Worm (Caenorhabditis elegans): ENCODE measurements around the gene C18D11.1.
"Not testable (repeated sequence)": the region's sequence is repeated elsewhere in the genome, so short reads cannot be mapped to it uniquely, and the experiment has no call there.

The C18D11.1 gene

DNA sequence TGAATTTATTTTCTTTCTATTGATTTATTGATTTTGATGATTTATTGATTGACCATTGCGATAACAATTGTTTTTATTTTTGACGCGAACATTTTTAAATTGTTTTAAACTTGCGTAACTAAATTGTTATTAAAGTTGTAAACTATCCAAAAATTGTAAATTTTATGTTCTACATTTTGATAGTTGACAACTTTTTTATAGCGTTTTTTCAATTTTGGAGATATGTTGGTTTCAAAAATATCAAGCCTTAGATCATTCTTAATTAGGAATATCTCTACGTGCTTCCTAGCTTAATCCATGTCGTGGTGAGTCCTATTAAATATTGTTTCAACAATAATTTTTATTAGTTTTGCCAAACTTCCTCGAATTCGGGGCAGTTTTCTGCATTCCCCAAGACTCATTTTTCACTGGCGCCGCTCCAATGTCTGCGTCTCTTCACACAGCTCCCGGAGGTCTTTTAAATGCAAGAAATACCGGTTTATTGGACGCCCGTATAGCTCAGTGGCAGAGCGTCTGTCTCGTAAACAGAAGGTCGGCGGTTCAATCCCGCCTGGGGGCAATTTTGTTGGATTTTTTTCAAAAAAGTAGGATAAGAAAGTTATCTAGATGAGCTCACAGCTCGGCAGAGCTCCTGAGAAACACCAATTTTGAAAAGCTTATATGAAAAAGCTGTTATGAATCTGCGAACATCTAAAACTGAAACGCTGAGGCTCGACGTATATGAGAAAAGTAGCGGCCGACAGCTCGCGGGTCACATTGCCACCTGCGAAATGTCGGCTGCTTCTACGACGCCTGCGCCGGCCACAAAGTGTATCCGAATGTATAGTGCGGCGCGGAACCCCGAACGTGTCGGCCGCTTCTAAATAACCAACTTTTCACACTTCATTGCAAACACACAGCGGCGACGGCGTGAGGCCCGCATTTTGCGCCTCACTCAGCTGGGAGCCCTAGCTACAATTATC, 23.8 kb upstream of the C18D11.1 start, which contains the start of gene C24H11.2:
Gene C24H11.2 (minus strand): TSS at position 51 of the 962 bp plus-strand sequence.
- TF ChIP-seq K02D7.2 (tag; optimal IDR thresholded peaks at IDR 0.05) (peak; percentile 73), ttx-3 (tag; optimal IDR thresholded peaks at IDR 0.05) (peak; percentile 12), hlh-15 (tag; optimal IDR thresholded peaks at IDR 0.05) (peak; percentile 30), hlh-8 (tag; optimal IDR thresholded peaks at IDR 0.05) (peak; percentile 5), ceh-14 (tag; optimal IDR thresholded peaks at IDR 0.05) (peak; percentile 70), unc-86 (tag; optimal IDR thresholded peaks at IDR 0.05) (peak; percentile 10), nfya-1 (tag; optimal IDR thresholded peaks at IDR 0.05) (peak; percentile 6), che-1 (tag; optimal IDR thresholded peaks at IDR 0.05) (peak; percentile 48), ceh-48 (tag; optimal IDR thresholded peaks at IDR 0.05) (peak; percentile 38), ztf-16 (tag; optimal IDR thresholded peaks at IDR 0.05) (peak; percentile 42), dmd-4 (tag; optimal IDR thresholded peaks at IDR 0.05; ENCODE audit: borderline replicate concordance) (peak; percentile 33), ceh-18 (tag; optimal IDR thresholded peaks at IDR 0.05) (peak; percentile 35), C38D4.7 (GFP tag; optimal IDR thresholded peaks at IDR 0.05) (peak; percentile 43), T23F11.4 (GFP tag; optimal IDR thresholded peaks at IDR 0.05) (peak; percentile 23), ceh-19 (GFP tag; optimal IDR thresholded peaks at IDR 0.05) (peak; percentile 63), ets-4 (tag; optimal IDR thresholded peaks at IDR 0.05) (peak; percentile 3), ceh-6 (GFP tag; optimal IDR thresholded peaks at IDR 0.05) (peak; percentile 40), pat-9 (tag; optimal IDR thresholded peaks at IDR 0.05) (peak; percentile 61), ceh-45 (GFP tag; IDR thresholded peaks at IDR 0.05) (0 out of 2 replicates have a peak, but pooled peaks have one; percentile 10), ref-2 (tag; optimal IDR thresholded peaks at IDR 0.05) (peak; percentile 4), dve-1 (tag; optimal IDR thresholded peaks at IDR 0.05) (peak; percentile 25), hlh-6 (tag; optimal IDR thresholded peaks at IDR 0.05) (peak; percentile 34), npax-4 (tag; optimal IDR thresholded peaks at IDR 0.05) (peak; percentile 22), unc-3 (tag; optimal IDR thresholded peaks at IDR 0.05) (peak; percentile 11), sox-4 (tag; optimal IDR thresholded peaks at IDR 0.05) (peak; percentile 69), lin-11 (tag; optimal IDR thresholded peaks at IDR 0.05) (peak; percentile 20), ceh-34 (tag; optimal IDR thresholded peaks at IDR 0.05) (peak; percentile 33), madf-2 (tag; optimal IDR thresholded peaks at IDR 0.05) (peak; percentile 52), pqm-1 (tag; optimal IDR thresholded peaks at IDR 0.05) (peak; percentile 29), gmeb-2 (tag; optimal IDR thresholded peaks at IDR 0.05) (peak; percentile 46), nhr-232 (tag; optimal IDR thresholded peaks at IDR 0.05) (peak; percentile 16), pha-2 (tag; optimal IDR thresholded peaks at IDR 0.05) (peak; percentile 44), hlh-13 (GFP tag; optimal IDR thresholded peaks at IDR 0.05) (peak; percentile 12), fax-1 (tag; optimal IDR thresholded peaks at IDR 0.05) (peak; percentile 39)
- not testable (repeated sequence) for TF ChIP-seq unc-3 (GFP tag; conservative IDR thresholded peaks at IDR 0.05)

ce11 chrIII:11794389-11794788, 22.0 kb upstream of the C18D11.1 start:
- TF ChIP-seq pros-1 (tag; optimal IDR thresholded peaks at IDR 0.05) = no peak
- TF ChIP-seq ama-1 (optimal IDR thresholded peaks at IDR 0.05) = no peak
- TF ChIP-seq F13H6.1 (tag; optimal IDR thresholded peaks at IDR 0.05) = no peak
- no peak for TF ChIP-seq syd-9 (tag; optimal IDR thresholded peaks at IDR 0.05)
- TF ChIP-seq ceh-45 (GFP tag; IDR thresholded peaks at IDR 0.05) = no peak
- TF ChIP-seq nfya-1 (tag; optimal IDR thresholded peaks at IDR 0.05) = no peak
- no peak for TF ChIP-seq K09A11.1 (tag; optimal IDR thresholded peaks at IDR 0.05; ENCODE audit: insufficient read depth)
- TF ChIP-seq zip-5 (tag; optimal IDR thresholded peaks at IDR 0.05) = no peak
- no peak for TF ChIP-seq odd-2 (tag; optimal IDR thresholded peaks at IDR 0.05)
